Worm (Caenorhabditis elegans) whole organism, young adult: ENCODE measurements around the gene lem-4.
A peak's percentile ranks its signal among the peaks of the same experiment; 100 is the strongest.

Source experiments
- D2030.7 ChIP-seq: fragments of 200-800 bp; sonication (Bioruptor generic); IDR thresholded peaks from 2 replicates; pipeline ENCODE4 v1.3.6; 2022; ENCODE audit warnings: missing genetic modification reagents, missing genetic modification characterization, missing compliant biosample characterization
- F10E7.11 ChIP-seq: sonication (generic microtip); optimal IDR thresholded peaks from 2 replicates; lab custom pipeline; 2017; ENCODE audit warnings: mild to moderate bottlenecking, missing genetic modification characterization, moderate library complexity, missing compliant biosample characterization
- F33H1.4 ChIP-seq: fragments of 200-800 bp; sonication (Bioruptor generic); IDR thresholded peaks from 2 replicates; pipeline ENCODE4 v1.3.6; 2022; ENCODE audit warnings: missing genetic modification reagents, missing genetic modification characterization, missing compliant biosample characterization
- F39B2.1 ChIP-seq: fragments of 200-800 bp; sonication (Bioruptor generic); IDR thresholded peaks from 2 replicates; pipeline ENCODE4 v1.3.6; 2022; ENCODE audit warnings: missing genetic modification reagents, missing genetic modification characterization, missing compliant biosample characterization
- F55B11.4 ChIP-seq: sonication (generic microtip); optimal IDR thresholded peaks from 2 replicates; lab custom pipeline; 2016; ENCODE audit warnings: missing compliant biosample characterization, missing genetic modification characterization, borderline replicate concordance; ENCODE audit not compliant: insufficient read depth
- F57C9.4 ChIP-seq: sonication (generic microtip); optimal IDR thresholded peaks from 2 replicates; lab custom pipeline; 2017; ENCODE audit warnings: mild to moderate bottlenecking, missing genetic modification characterization, missing compliant biosample characterization
- K12H6.12 ChIP-seq: fragments of 200-800 bp; sonication (Bioruptor generic); optimal IDR thresholded peaks from 2 replicates; lab custom pipeline; 2018; ENCODE audit warnings: mild to moderate bottlenecking, missing genetic modification characterization, missing compliant biosample characterization
- T26A5.8 ChIP-seq: sonication (generic microtip); optimal IDR thresholded peaks from 2 replicates; lab custom pipeline; 2016; ENCODE audit warnings: missing genetic modification characterization, missing compliant biosample characterization
- Y56A3A.18 ChIP-seq: fragments of 200-800 bp; sonication (Bioruptor generic); IDR thresholded peaks from 2 replicates; pipeline ENCODE4 v1.3.6; 2022; ENCODE audit warnings: missing genetic modification reagents, missing genetic modification characterization, missing compliant biosample characterization
- Y79H2A.3 ChIP-seq: fragments of 200-800 bp; sonication (Bioruptor generic); conservative IDR thresholded peaks from 2 replicates; pipeline ENCODE4 v1.3.6; 2022; ENCODE audit warnings: missing genetic modification reagents, missing genetic modification characterization, missing compliant biosample characterization
- ZK185.1 ChIP-seq: sonication (generic microtip); optimal IDR thresholded peaks from 2 replicates; lab custom pipeline; 2016; ENCODE audit warnings: mild to moderate bottlenecking, missing genetic modification characterization, missing compliant biosample characterization; ENCODE audit not compliant: poor library complexity, severe bottlenecking
- ama-1 ChIP-seq, 3 experiments: fragments of 150-350 bp in 1 of 3; sonication (generic microtip) in 2 of 3; optimal IDR thresholded peaks; 2 replicates each; lab custom pipeline; 2014 to 2018; ENCODE audit warnings: missing biosample characterization in 2 of 3, missing genetic modification characterization in 2 of 3, missing genetic modification reagents in 2 of 3
- aptf-3 ChIP-seq: fragments of 200-800 bp; sonication (Bioruptor generic); IDR thresholded peaks from 2 replicates; pipeline ENCODE4 v1.3.6; 2022; ENCODE audit warnings: missing genetic modification characterization, missing compliant biosample characterization
- cebp-1 ChIP-seq, 2 experiments: fragments of 200-800 bp in 1 of 2; sonication (Bioruptor generic) in 1 of 2; sonication (generic microtip) in 1 of 2; IDR thresholded peaks in 1 of 2; optimal IDR thresholded peaks in 1 of 2; 2 replicates each; pipeline versions ENCODE4 v1.3.6 to Lab custom; 2017 to 2022; ENCODE audit warnings: missing compliant biosample characterization in 2 of 2, missing genetic modification characterization in 2 of 2, mild to moderate bottlenecking in 1 of 2, missing genetic modification reagents in 1 of 2, moderate library complexity in 1 of 2
- ceh-100 ChIP-seq: fragments of 200-800 bp; sonication (Bioruptor generic); IDR thresholded peaks from 2 replicates; pipeline ENCODE4 v1.3.6; 2022; ENCODE audit warnings: missing genetic modification reagents, missing genetic modification characterization, missing compliant biosample characterization
- ceh-27 ChIP-seq: fragments of 200-800 bp; sonication (Bioruptor generic); optimal IDR thresholded peaks from 2 replicates; lab custom pipeline; 2018; ENCODE audit warnings: mild to moderate bottlenecking, missing genetic modification characterization, moderate library complexity, missing compliant biosample characterization
- ceh-79 ChIP-seq: sonication (generic microtip); optimal IDR thresholded peaks from 2 replicates; lab custom pipeline; 2017; ENCODE audit warnings: mild to moderate bottlenecking, missing genetic modification characterization, missing compliant biosample characterization
- chd-7 ChIP-seq: sonication (generic microtip); optimal IDR thresholded peaks from 2 replicates; lab custom pipeline; 2016; ENCODE audit warnings: mild to moderate bottlenecking, missing genetic modification characterization, moderate library complexity, missing compliant biosample characterization
- die-1 ChIP-seq: sonication (generic microtip); optimal IDR thresholded peaks from 2 replicates; lab custom pipeline; 2016; ENCODE audit warnings: missing genotype, mild to moderate bottlenecking, missing genetic modification characterization, missing compliant biosample characterization
- dpff-1 ChIP-seq: sonication (generic microtip); optimal IDR thresholded peaks from 2 replicates; lab custom pipeline; 2017; ENCODE audit warnings: mild to moderate bottlenecking, missing genetic modification characterization, missing compliant biosample characterization
- hmg-1.2 ChIP-seq: fragments of 200-800 bp; sonication (Bioruptor generic); IDR thresholded peaks from 2 replicates; pipeline ENCODE4 v1.3.6; 2022; ENCODE audit warnings: missing genetic modification reagents, missing genetic modification characterization, missing compliant biosample characterization
- let-526 ChIP-seq: fragments of 200-800 bp; sonication (Bioruptor generic); IDR thresholded peaks from 2 replicates; pipeline ENCODE4 v1.3.6; 2022; ENCODE audit warnings: missing genetic modification reagents, missing genetic modification characterization, missing compliant biosample characterization
- lin-35 ChIP-seq, 3 experiments: fragments of 150-350 bp in 2 of 3; sonication (generic microtip) in 1 of 3; optimal IDR thresholded peaks; 2 replicates each; lab custom pipeline; 2014 to 2018; ENCODE audit warnings: missing biosample characterization in 3 of 3, missing genetic modification characterization in 3 of 3, missing genetic modification reagents in 3 of 3
- lin-54 ChIP-seq: fragments of 200-800 bp; sonication (Bioruptor generic); optimal IDR thresholded peaks from 2 replicates; lab custom pipeline; 2018; ENCODE audit warnings: mild to moderate bottlenecking, missing genetic modification characterization, missing compliant biosample characterization
- lsl-1 ChIP-seq: fragments of 200-800 bp; sonication (Bioruptor generic); optimal IDR thresholded peaks from 2 replicates; lab custom pipeline; 2018; ENCODE audit warnings: mild to moderate bottlenecking, missing genetic modification characterization, moderate library complexity, missing compliant biosample characterization
- madf-6 ChIP-seq: fragments of 200-800 bp; sonication (Bioruptor generic); IDR thresholded peaks from 2 replicates; pipeline ENCODE4 v1.3.6; 2022; ENCODE audit warnings: missing genetic modification reagents, missing genetic modification characterization, missing compliant biosample characterization
- madf-8 ChIP-seq: fragments of 200-800 bp; sonication (Bioruptor generic); conservative IDR thresholded peaks from 2 replicates; pipeline ENCODE4 v1.3.6; 2022; ENCODE audit warnings: missing genetic modification reagents, missing genetic modification characterization, missing compliant biosample characterization
- mcd-1 ChIP-seq: fragments of 200-800 bp; sonication (Bioruptor generic); IDR thresholded peaks from 2 replicates; pipeline ENCODE4 v1.3.6; 2022; ENCODE audit warnings: missing genetic modification reagents, missing genetic modification characterization, missing compliant biosample characterization
- mel-28 ChIP-seq: sonication (generic microtip); optimal IDR thresholded peaks from 2 replicates; lab custom pipeline; 2016; ENCODE audit warnings: borderline replicate concordance, mild to moderate bottlenecking, missing genetic modification characterization, missing compliant biosample characterization
- mes-4 ChIP-seq: sonication (generic microtip); optimal IDR thresholded peaks from 2 replicates; lab custom pipeline; 2016; ENCODE audit warnings: missing genotype, missing genetic modification characterization, missing compliant biosample characterization
- nfyb-1 ChIP-seq: fragments of 200-800 bp; sonication (Bioruptor generic); IDR thresholded peaks from 2 replicates; pipeline ENCODE4 v1.3.6; 2022; ENCODE audit warnings: missing genetic modification reagents, missing genetic modification characterization, missing compliant biosample characterization
- nhr-120 ChIP-seq: fragments of 200-800 bp; sonication (Bioruptor generic); IDR thresholded peaks from 2 replicates; pipeline ENCODE4 v1.3.6; 2022; ENCODE audit warnings: missing genetic modification characterization, missing compliant biosample characterization
- nhr-80 ChIP-seq: sonication (generic microtip); optimal IDR thresholded peaks from 2 replicates; lab custom pipeline; 2016; ENCODE audit warnings: missing genetic modification characterization, missing compliant biosample characterization
- snpc-1.1 ChIP-seq: sonication (generic microtip); optimal IDR thresholded peaks from 2 replicates; lab custom pipeline; 2017; ENCODE audit warnings: missing genetic modification characterization, mild to moderate bottlenecking, missing compliant biosample characterization, antibody characterized with exemption, moderate library complexity, missing genotype, missing genetic modification reagents; ENCODE audit not compliant: insufficient read depth
- snpc-4 ChIP-seq, 5 experiments: fragments of 150-350 bp in 1 of 5; sonication (generic microtip) in 4 of 5; optimal IDR thresholded peaks; 2 replicates each; lab custom pipeline; 2014 to 2018; ENCODE audit warnings: missing genetic modification characterization in 5 of 5, missing biosample characterization in 3 of 5, antibody characterized with exemption in 2 of 5, mild to moderate bottlenecking in 2 of 5, missing compliant biosample characterization in 2 of 5, missing genotype in 2 of 5, moderate library complexity in 2 of 5, missing genetic modification reagents in 1 of 5
- somi-1 ChIP-seq: fragments of 200-800 bp; sonication (Bioruptor generic); optimal IDR thresholded peaks from 2 replicates; lab custom pipeline; 2018; ENCODE audit warnings: mild to moderate bottlenecking, missing genetic modification characterization, missing compliant biosample characterization
- sptf-2 ChIP-seq: fragments of 200-800 bp; sonication (Bioruptor generic); optimal IDR thresholded peaks from 2 replicates; lab custom pipeline; 2018; ENCODE audit warnings: mild to moderate bottlenecking, missing genetic modification characterization, missing compliant biosample characterization
- unc-130 ChIP-seq: sonication (generic microtip); optimal IDR thresholded peaks from 2 replicates; lab custom pipeline; 2016; ENCODE audit warnings: missing genetic modification reagents, missing genetic modification characterization, missing compliant biosample characterization
- xnd-1 ChIP-seq: sonication (generic microtip); optimal IDR thresholded peaks from 2 replicates; lab custom pipeline; 2016; ENCODE audit warnings: missing genotype, missing genetic modification reagents, missing genetic modification characterization, missing compliant biosample characterization
- ztf-22 ChIP-seq: fragments of 200-800 bp; sonication (Bioruptor generic); optimal IDR thresholded peaks from 2 replicates; lab custom pipeline; 2018; ENCODE audit warnings: mild to moderate bottlenecking, missing genetic modification characterization, moderate library complexity, missing compliant biosample characterization

The lem-4 gene

ce11 chrIV:829691-830090 lies 24.9 kb downstream of the lem-4 start:
- TF ChIP-seq ama-1 (optimal IDR thresholded peaks at IDR 0.05; lab: Kevin White, UChicago) (no peak), ama-1 (GFP tag; optimal IDR thresholded peaks at IDR 0.05; lab: Kevin White, UChicago) (no peak), xnd-1 (tag; lab: Kevin White, UChicago) (peak; percentile 77), madf-6 (GFP tag; lab: Robert Waterston, UW) (peak; percentile 72), F33H1.4 (peak; percentile 82), mes-4 (no peak), D2030.7 (0 out of 2 replicates have a peak, but pooled peaks have one; percentile 40), F57C9.4 (tag; lab: Kevin White, UChicago) (no peak), madf-8 (peak; percentile 49), lsl-1 (GFP tag; lab: Kevin White, UChicago) (peak; percentile 83), T26A5.8 (tag; lab: Kevin White, UChicago) (no peak), lin-54 (GFP tag; lab: Kevin White, UChicago) (peak; percentile 56)

DNA sequence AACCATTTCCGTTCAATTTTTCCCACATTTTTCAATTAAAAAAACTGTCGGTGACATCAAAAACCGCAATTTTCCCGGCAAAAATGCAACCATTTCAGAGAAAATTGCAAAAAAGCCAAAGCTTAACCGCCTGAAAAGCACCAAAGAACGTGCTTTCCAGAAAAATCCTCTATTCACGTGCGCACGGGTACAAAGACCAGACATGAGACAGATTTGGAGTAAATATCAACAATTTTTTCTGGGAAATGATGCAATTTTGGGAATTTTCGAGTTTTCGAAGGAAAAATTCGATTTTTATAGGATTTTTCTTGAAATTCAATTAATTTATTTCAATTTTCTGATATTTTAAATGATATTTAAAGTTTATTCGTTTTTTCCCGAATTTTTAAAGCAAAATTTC lies 25.5 kb downstream of the lem-4 start:
- TF ChIP-seq F39B2.1 (GFP tag; lab: Robert Waterston, UW) (no peak), let-526 (GFP tag; lab: Robert Waterston, UW) (no peak), ZK185.1 (tag; lab: Kevin White, UChicago) (no peak), snpc-1.1 (tag; lab: Kevin White, UChicago) (no peak), Y56A3A.18 (GFP tag; lab: Robert Waterston, UW) (no peak), F33H1.4 (no peak), unc-130 (GFP tag; lab: Kevin White, UChicago) (no peak), ceh-100 (GFP tag; lab: Robert Waterston, UW) (no peak), ceh-27 (GFP tag; lab: Kevin White, UChicago) (no peak), mel-28 (tag; lab: Kevin White, UChicago) (no peak), nhr-80 (tag; lab: Kevin White, UChicago) (no peak), aptf-3 (GFP tag; lab: Robert Waterston, UW) (no peak)

ce11 chrIV:828427-828826 lies 26.2 kb downstream of the lem-4 start:
- TF ChIP-seq hmg-1.2 (GFP tag; lab: Robert Waterston, UW) (peak; percentile 80), cebp-1 (GFP tag; IDR thresholded peaks at IDR 0.05; lab: Robert Waterston, UW) (no peak), cebp-1 (tag; optimal IDR thresholded peaks at IDR 0.05; lab: Kevin White, UChicago) (peak; percentile 39), F55B11.4 (tag; lab: Kevin White, UChicago) (no peak), F39B2.1 (GFP tag; lab: Robert Waterston, UW) (no peak), dpff-1 (tag; lab: Kevin White, UChicago) (no peak), lin-35 (GFP tag; optimal IDR thresholded peaks at IDR 0.05; lab: Kevin White, UChicago) (peak in 1 of 3 experiments; percentile 35), K12H6.12 (tag; lab: Kevin White, UChicago) (no peak), mcd-1 (peak; percentile 58), snpc-4 (GFP tag; optimal IDR thresholded peaks at IDR 0.05; lab: Kevin White, UChicago) (no peak), snpc-4 (tag; optimal IDR thresholded peaks at IDR 0.05; lab: Kevin White, UChicago) (peak in 1 of 4 experiments; percentile 17), somi-1 (GFP tag; lab: Kevin White, UChicago) (peak; percentile 7)

ce11 chrIV:826145-826544 lies 28.4 kb downstream of the lem-4 start:
- TF ChIP-seq nhr-120 (GFP tag; lab: Robert Waterston, UW) = no peak
- TF ChIP-seq ztf-22 (GFP tag; lab: Kevin White, UChicago) = no peak
- no peak for TF ChIP-seq chd-7 (tag; lab: Kevin White, UChicago)
- TF ChIP-seq Y79H2A.3 (GFP tag; lab: Robert Waterston, UW) = no peak
- TF ChIP-seq ceh-79 (tag; lab: Kevin White, UChicago) = no peak
- TF ChIP-seq F57C9.4 (tag; lab: Kevin White, UChicago) = no peak
- no peak for TF ChIP-seq mes-4
- TF ChIP-seq nfyb-1 (GFP tag; lab: Robert Waterston, UW) = no peak
- no peak for TF ChIP-seq F10E7.11 (tag; lab: Kevin White, UChicago)
- TF ChIP-seq sptf-2 (GFP tag; lab: Kevin White, UChicago) = no peak
- no peak for TF ChIP-seq die-1
- no peak for TF ChIP-seq unc-130 (GFP tag; lab: Kevin White, UChicago)
- no peak for TF ChIP-seq D2030.7
